Fruit fly (Drosophila melanogaster) whole organism: ENCODE data around the gene CG9953.

Source experiments
- CG8478 ChIP-seq: fragments of >200 bp; optimal IDR thresholded peaks from 2 replicates; lab custom pipeline; 2018; ENCODE audit warnings: inconsistent platforms
- Dll ChIP-seq: fragments of >200 bp; optimal IDR thresholded peaks from 2 replicates; lab custom pipeline; 2017
- psq ChIP-seq: fragments of >200 bp; optimal IDR thresholded peaks from 2 replicates; lab custom pipeline; 2017

dm6 chr3L:6947188-6947971 lies 22.1 kb upstream of the CG9953 start:
- TF ChIP-seq Dll (lab: Kevin White, UChicago) (no peak), CG8478 (lab: Kevin White, UChicago) (no peak), psq (lab: Kevin White, UChicago) (no peak)
